Worm (Caenorhabditis elegans): Measurements from ENCODE around the gene ubc-22.

ubc-22 gene

ce11 chrX:8869112-8869675 is at the start of gene ubc-22, which contains the start of gene ubc-21:
Gene ubc-22 (minus strand): TSS chrX:8869162.
Gene ubc-21 (plus strand): TSS chrX:8869625.
- peak; percentile 20 for TF ChIP-seq hlh-30 (tag; optimal IDR thresholded peaks at IDR 0.05; ENCODE audit: insufficient read depth)
- TF ChIP-seq nhr-102 (tag; optimal IDR thresholded peaks at IDR 0.05): no peak
- TF ChIP-seq unc-39 (tag; optimal IDR thresholded peaks at IDR 0.05): no peak
- TF ChIP-seq skn-1 (tag; optimal IDR thresholded peaks at IDR 0.05): no peak
- TF ChIP-seq nhr-48 (tag; optimal IDR thresholded peaks at IDR 0.05): no peak
- TF ChIP-seq unc-62 (GFP tag; optimal IDR thresholded peaks at IDR 0.05 in 1 of 2): peak in 1 of 2 experiments; percentile 3
- TF ChIP-seq unc-62 (tag; optimal IDR thresholded peaks at IDR 0.05): no peak
- TF ChIP-seq sdz-12 (GFP tag; optimal IDR thresholded peaks at IDR 0.05): no peak
- no peak for TF ChIP-seq daf-12 (tag; optimal IDR thresholded peaks at IDR 0.05)
- peak; percentile 13 for TF ChIP-seq dpl-1 (GFP tag; optimal IDR thresholded peaks at IDR 0.05)
- TF ChIP-seq Y105C5A.15 (GFP tag; IDR thresholded peaks at IDR 0.05): no peak
- TF ChIP-seq mdl-1 (tag; optimal IDR thresholded peaks at IDR 0.05): peak in 1 of 2 experiments; percentile 67
- TF ChIP-seq tag-97 (GFP tag; IDR thresholded peaks at IDR 0.05): no peak
- TF ChIP-seq pha-4 (GFP tag; IDR thresholded peaks at IDR 0.05): no peak
- no peak for TF ChIP-seq pha-4 (tag; optimal IDR thresholded peaks at IDR 0.05)
- TF ChIP-seq nhr-28 (tag; optimal IDR thresholded peaks at IDR 0.05): no peak
- TF ChIP-seq T20F7.1 (GFP tag; optimal IDR thresholded peaks at IDR 0.05): peak; percentile 5

- TF ChIP-seq pqm-1 (tag; optimal IDR thresholded peaks at IDR 0.05) (no peak), set-16 (GFP tag; IDR thresholded peaks at IDR 0.05) (peak; percentile 52), spr-3 (GFP tag; optimal IDR thresholded peaks at IDR 0.05) (no peak), mdt-29 (GFP tag; IDR thresholded peaks at IDR 0.05) (0 out of 2 replicates have a peak, but pooled peaks have one; percentile 10), snpc-1.2 (GFP tag; IDR thresholded peaks at IDR 0.05) (no peak)
Observed at ce11 chrX:8917730-8918129, 48.8 kb upstream of the ubc-22 start.

ce11 chrX:8911077-8911476 is 42.1 kb upstream of the ubc-22 start, which contains the start of gene cyn-8:
Gene cyn-8 (plus strand): TSS chrX:8911293.
- TF ChIP-seq hlh-30 (tag; optimal IDR thresholded peaks at IDR 0.05; ENCODE audit: insufficient read depth) (peak; percentile 13), unc-62 (GFP tag; optimal IDR thresholded peaks at IDR 0.05 in 1 of 2) (peak in 1 of 2 experiments; percentile 69), unc-62 (tag; optimal IDR thresholded peaks at IDR 0.05) (no peak), rbr-2 (tag; optimal IDR thresholded peaks at IDR 0.05) (peak; percentile 23), mxl-3 (GFP tag; optimal IDR thresholded peaks at IDR 0.05) (peak; percentile 47), ZK546.5 (tag; optimal IDR thresholded peaks at IDR 0.05) (no peak), jun-1 (tag; optimal IDR thresholded peaks at IDR 0.05) (no peak), dmd-6 (GFP tag; IDR thresholded peaks at IDR 0.05) (no peak; the same call in 1 of the 2 replicates), mdl-1 (tag; optimal IDR thresholded peaks at IDR 0.05) (peak in 1 of 2 experiments; percentile 8), aha-1 (tag) (peak; percentile 80), zfp-3 (GFP tag; conservative IDR thresholded peaks at IDR 0.05) (no peak), mdt-29 (GFP tag; IDR thresholded peaks at IDR 0.05) (0 out of 2 replicates have a peak, but pooled peaks have one; percentile 14), nhr-25 (tag; optimal IDR thresholded peaks at IDR 0.05; ENCODE audit: borderline replicate concordance, insufficient read depth) (no peak), pha-4 (GFP tag; IDR thresholded peaks at IDR 0.05) (no peak), pha-4 (tag; optimal IDR thresholded peaks at IDR 0.05) (peak; percentile 2), dmd-9 (GFP tag; IDR thresholded peaks at IDR 0.05) (no peak), pqm-1 (tag; optimal IDR thresholded peaks at IDR 0.05) (peak; percentile 25), vab-7 (GFP tag; IDR thresholded peaks at IDR 0.05) (peak; percentile 27; the same call in 1 of the 2 replicates), mes-2 (tag; optimal IDR thresholded peaks at IDR 0.05; ENCODE audit: poor library complexity, severe bottlenecking) (no peak), egl-27 (tag; optimal IDR thresholded peaks at IDR 0.05) (no peak), Y48G9A.11 (GFP tag; IDR thresholded peaks at IDR 0.05) (no peak), ceh-44 (GFP tag; IDR thresholded peaks at IDR 0.05) (no peak), lin-38 (GFP tag; IDR thresholded peaks at IDR 0.05) (peak; percentile 92), D1046.2 (GFP tag; IDR thresholded peaks at IDR 0.05) (no peak), F44E2.7 (GFP tag; IDR thresholded peaks at IDR 0.05) (no peak), dpl-1 (GFP tag; optimal IDR thresholded peaks at IDR 0.05) (peak; percentile 2), skn-1 (tag; optimal IDR thresholded peaks at IDR 0.05) (no peak), hmg-1.1 (GFP tag; IDR thresholded peaks at IDR 0.05) (0 out of 2 replicates have a peak, but pooled peaks have one; percentile 48), duxl-1 (tag; optimal IDR thresholded peaks at IDR 0.05; ENCODE audit: poor library complexity) (no peak), nhr-102 (tag; optimal IDR thresholded peaks at IDR 0.05) (no peak), unc-39 (tag; optimal IDR thresholded peaks at IDR 0.05) (no peak), F10B5.3 (tag; optimal IDR thresholded peaks at IDR 0.05) (no peak), ceh-82 (tag; optimal IDR thresholded peaks at IDR 0.05) (no peak), zag-1 (tag; optimal IDR thresholded peaks at IDR 0.05) (no peak), aly-2 (tag; optimal IDR thresholded peaks at IDR 0.05) (no peak)
